Fruit fly (Drosophila melanogaster): ENCODE data around the gene CG6230.

CG6230 gene

dm6 chr2L:11113714-11114113, 6.4 kb downstream of the CG6230 start, which contains the start of gene Gr32a:
Gene Gr32a, plus strand, starts transcription at chr2L:11114014.
- no peak for TF ChIP-seq Hr4 (GFP tag; optimal IDR thresholded peaks at IDR 0.05)
- no peak for TF ChIP-seq topi (GFP tag; optimal IDR thresholded peaks at IDR 0.05)
- TF ChIP-seq cyc (GFP tag; optimal IDR thresholded peaks at IDR 0.05): no peak
- TF ChIP-seq CG6276 (GFP tag; optimal IDR thresholded peaks at IDR 0.05): no peak
- TF ChIP-seq Sox102F (GFP tag; optimal IDR thresholded peaks at IDR 0.05): no peak
- no peak for TF ChIP-seq Ets96B (tag; optimal IDR thresholded peaks at IDR 0.05)
- no peak for TF ChIP-seq CG16779 (tag; optimal IDR thresholded peaks at IDR 0.05)
- TF ChIP-seq pdm3 (GFP tag; optimal IDR thresholded peaks at IDR 0.05): no peak
- TF ChIP-seq CG11762 (GFP tag; optimal IDR thresholded peaks at IDR 0.05; ENCODE audit: insufficient read depth): no peak
- no peak for TF ChIP-seq vri (GFP tag; optimal IDR thresholded peaks at IDR 0.05)
- no peak for TF ChIP-seq Lpt (GFP tag; optimal IDR thresholded peaks at IDR 0.05)

- no peak for TF ChIP-seq svp (GFP tag)
- TF ChIP-seq CG11762 (GFP tag; optimal IDR thresholded peaks at IDR 0.05; ENCODE audit: insufficient read depth): peak; percentile 25
- no peak for TF ChIP-seq CG16779 (tag; optimal IDR thresholded peaks at IDR 0.05)
- TF ChIP-seq CG15336 (GFP tag; IDR thresholded peaks at IDR 0.05): peak; percentile 72
- TF ChIP-seq Ets96B (tag; optimal IDR thresholded peaks at IDR 0.05): no peak
- no peak for TF ChIP-seq Lpt (GFP tag; optimal IDR thresholded peaks at IDR 0.05)
- no peak for TF ChIP-seq spab (GFP tag; optimal IDR thresholded peaks at IDR 0.05)
- TF ChIP-seq ss (GFP tag; optimal IDR thresholded peaks at IDR 0.05): no peak
- peak; percentile 45 for TF ChIP-seq cyc (GFP tag; optimal IDR thresholded peaks at IDR 0.05)
- no peak for TF ChIP-seq Smox (GFP tag; optimal IDR thresholded peaks at IDR 0.05)
- TF ChIP-seq CG8119 (GFP tag; IDR thresholded peaks at IDR 0.05): peak; percentile 82; the same call in 2 of the 3 replicates
- TF ChIP-seq topi (GFP tag; optimal IDR thresholded peaks at IDR 0.05): no peak
- TF ChIP-seq dac (GFP tag; optimal IDR thresholded peaks at IDR 0.05): no peak
- TF ChIP-seq pdm3 (GFP tag; optimal IDR thresholded peaks at IDR 0.05): no peak
- peak; percentile 83 for TF ChIP-seq CG10631 (GFP tag; optimal IDR thresholded peaks at IDR 0.05)
- TF ChIP-seq fd59A (GFP tag; optimal IDR thresholded peaks at IDR 0.05): peak; percentile 73
- no peak for TF ChIP-seq CG9139 (GFP tag; optimal IDR thresholded peaks at IDR 0.05)
- peak; percentile 51; the same call in 1 of the 3 replicates for TF ChIP-seq CG6163 (GFP tag; IDR thresholded peaks at IDR 0.05)
- peak; percentile 68 for TF ChIP-seq CG6854 (GFP tag; optimal IDR thresholded peaks at IDR 0.05)
- peak; percentile 74 for TF ChIP-seq CG6792 (GFP tag; optimal IDR thresholded peaks at IDR 0.05)
- TF ChIP-seq lz (GFP tag; optimal IDR thresholded peaks at IDR 0.05): peak; percentile 65
- TF ChIP-seq CG7368 (GFP tag; optimal IDR thresholded peaks at IDR 0.05): no peak
- TF ChIP-seq Sox102F (GFP tag; optimal IDR thresholded peaks at IDR 0.05): no peak
- TF ChIP-seq CG6276 (GFP tag; optimal IDR thresholded peaks at IDR 0.05): no peak
- TF ChIP-seq CG8319 (GFP tag; optimal IDR thresholded peaks at IDR 0.05): no peak
- TF ChIP-seq CG11902 (GFP tag; optimal IDR thresholded peaks at IDR 0.05): peak; percentile 61
- TF ChIP-seq salr (GFP tag; optimal IDR thresholded peaks at IDR 0.05): peak in 1 of 2 experiments; percentile 49
- peak; percentile 85 for TF ChIP-seq net (GFP tag; optimal IDR thresholded peaks at IDR 0.05)
- TF ChIP-seq CG4318 (GFP tag; optimal IDR thresholded peaks at IDR 0.05): peak; percentile 69
- no peak for TF ChIP-seq CG3032 (tag; optimal IDR thresholded peaks at IDR 0.05)
- no peak for TF ChIP-seq dsx (GFP tag; optimal IDR thresholded peaks at IDR 0.05; ENCODE audit: poor library complexity, severe bottlenecking)
- no peak; the same call in 2 of the 3 replicates for TF ChIP-seq eg (GFP tag; IDR thresholded peaks at IDR 0.05)
- no peak for TF ChIP-seq CG32006 (GFP tag; optimal IDR thresholded peaks at IDR 0.05)
- peak; percentile 96 for TF ChIP-seq Eip78C (GFP tag)
- TF ChIP-seq Met (GFP tag; optimal IDR thresholded peaks at IDR 0.05): no peak
- peak; percentile 74 for TF ChIP-seq CG8632 (GFP tag; optimal IDR thresholded peaks at IDR 0.05)
- TF ChIP-seq Hr4 (GFP tag; optimal IDR thresholded peaks at IDR 0.05): no peak
- TF ChIP-seq Sox14 (GFP tag; optimal IDR thresholded peaks at IDR 0.05): no peak
- peak; percentile 52 for TF ChIP-seq Gug (GFP tag; IDR thresholded peaks at IDR 0.05)
- peak; percentile 85 for TF ChIP-seq esn (GFP tag; optimal IDR thresholded peaks at IDR 0.05)
- TF ChIP-seq fkh (GFP tag; optimal IDR thresholded peaks at IDR 0.05): no peak
- TF ChIP-seq CG3919 (GFP tag; optimal IDR thresholded peaks at IDR 0.05): no peak
- no peak for TF ChIP-seq Eip93F (GFP tag; optimal IDR thresholded peaks at IDR 0.05)
- TF ChIP-seq CG10669 (GFP tag; optimal IDR thresholded peaks at IDR 0.05): no peak
- no peak for TF ChIP-seq Eip75B (GFP tag; optimal IDR thresholded peaks at IDR 0.05)
- no peak for TF ChIP-seq acj6 (GFP tag; optimal IDR thresholded peaks at IDR 0.05)
- TF ChIP-seq OdsH (GFP tag; optimal IDR thresholded peaks at IDR 0.05): no peak
Observed at dm6 chr2L:11113011-11113528, 7.0 kb downstream of the CG6230 start, which contains the start of gene Idua. Gene Idua, minus strand, starts transcription at chr2L:11113061.

All from whole organism, prepupa.